Worm (Caenorhabditis elegans): Measurements from ENCODE around the gene F25B3.5.
A peak's percentile ranks its signal among the peaks of the same experiment; 100 is the strongest.

F25B3.5 gene

DNA sequence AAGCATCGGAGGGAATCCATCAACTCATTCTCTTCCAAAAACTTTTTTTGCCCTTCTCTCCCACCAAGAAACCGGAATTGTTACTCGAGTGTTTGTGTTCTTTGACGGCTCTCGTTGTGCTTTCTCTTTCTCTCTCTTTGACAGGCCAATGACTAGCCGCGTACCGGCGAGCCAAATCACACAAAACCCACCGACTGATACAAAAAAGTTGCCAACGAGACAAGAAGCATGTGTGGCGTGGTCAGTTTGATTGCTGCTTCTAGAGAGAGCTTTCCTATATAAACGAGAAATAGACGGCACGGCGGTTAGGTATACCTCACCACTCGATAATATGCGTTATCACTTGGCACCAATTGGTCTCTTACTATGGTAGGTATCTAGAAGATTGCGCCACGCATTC, 45.6 kb upstream of the F25B3.5 start, which contains the start of gene pqn-63:
TSS of gene pqn-63 (plus strand) at position 307 of the 400 bp plus-strand sequence.
- TF ChIP-seq egl-44 (GFP tag; IDR thresholded peaks at IDR 0.05) (no peak), mes-4 (tag; optimal IDR thresholded peaks at IDR 0.05) (no peak), F57C9.4 (tag; optimal IDR thresholded peaks at IDR 0.05) (no peak), let-607 (tag; optimal IDR thresholded peaks at IDR 0.05) (peak; percentile 73 to 93), nhr-80 (tag; optimal IDR thresholded peaks at IDR 0.05) (peak; percentile 19), sdz-38 (tag; optimal IDR thresholded peaks at IDR 0.05) (no peak), ztf-25 (GFP tag; IDR thresholded peaks at IDR 0.05) (no peak)

DNA sequence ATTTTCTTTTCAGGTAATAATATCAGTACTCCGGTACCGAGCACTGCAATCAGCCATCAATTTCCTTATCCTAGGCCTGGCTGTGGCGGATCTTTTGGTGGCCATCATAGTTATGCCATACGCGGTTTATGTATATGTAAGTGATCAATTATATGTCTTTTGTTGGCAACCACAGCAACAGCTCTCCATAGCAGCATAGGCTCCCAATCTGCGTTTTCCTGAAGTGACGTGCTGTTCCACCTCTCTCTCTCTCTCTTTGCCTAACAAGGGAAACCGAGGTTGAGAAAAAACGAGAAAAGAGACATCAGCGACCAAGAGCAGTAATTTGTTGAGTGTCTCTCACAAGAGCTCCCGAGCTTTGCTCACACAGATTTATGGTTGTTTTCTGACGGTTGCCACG, 39.1 kb upstream of the F25B3.5 start:
- TF ChIP-seq lsl-1 (GFP tag; optimal IDR thresholded peaks at IDR 0.05) (no peak), ceh-27 (GFP tag; optimal IDR thresholded peaks at IDR 0.05) (no peak), nhr-80 (tag; optimal IDR thresholded peaks at IDR 0.05) (no peak), T26A5.8 (tag; optimal IDR thresholded peaks at IDR 0.05) (no peak), nhr-27 (tag; optimal IDR thresholded peaks at IDR 0.05) (no peak), lin-54 (GFP tag; optimal IDR thresholded peaks at IDR 0.05) (no peak), athp-1 (tag; optimal IDR thresholded peaks at IDR 0.05) (no peak), aptf-3 (GFP tag; IDR thresholded peaks at IDR 0.05) (no peak), hrde-1 (tag; optimal IDR thresholded peaks at IDR 0.05; ENCODE audit: borderline replicate concordance) (no peak)

DNA sequence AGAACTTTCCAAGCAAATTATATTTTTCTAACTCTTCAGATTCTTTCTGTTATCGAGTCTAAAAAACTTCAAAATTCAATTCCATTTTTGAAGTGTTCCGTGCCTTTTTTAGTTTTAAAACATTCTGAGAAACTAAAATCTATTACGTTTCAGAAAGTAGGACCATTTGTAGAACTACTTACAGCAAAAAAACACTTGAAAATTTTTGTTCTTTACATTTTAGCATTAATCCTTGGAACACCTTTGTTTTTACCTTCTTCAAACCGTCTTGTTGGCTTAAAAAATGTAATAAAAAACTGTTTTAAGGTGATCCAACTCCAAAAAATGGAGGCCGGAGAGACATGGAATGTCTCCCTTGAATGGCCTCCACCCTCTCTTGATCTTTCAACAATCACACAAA, 38.2 kb upstream of the F25B3.5 start, which contains the start of gene dop-2:
TSS of gene dop-2 (plus strand) at position 301 of the 400 bp plus-strand sequence.
- no peak for TF ChIP-seq lin-40 (tag; optimal IDR thresholded peaks at IDR 0.05)
- TF ChIP-seq gei-17 (GFP tag; optimal IDR thresholded peaks at IDR 0.05), result no peak
- no peak for TF ChIP-seq attf-6 (GFP tag; IDR thresholded peaks at IDR 0.05)
- TF ChIP-seq sptf-2 (GFP tag; optimal IDR thresholded peaks at IDR 0.05), result no peak

DNA sequence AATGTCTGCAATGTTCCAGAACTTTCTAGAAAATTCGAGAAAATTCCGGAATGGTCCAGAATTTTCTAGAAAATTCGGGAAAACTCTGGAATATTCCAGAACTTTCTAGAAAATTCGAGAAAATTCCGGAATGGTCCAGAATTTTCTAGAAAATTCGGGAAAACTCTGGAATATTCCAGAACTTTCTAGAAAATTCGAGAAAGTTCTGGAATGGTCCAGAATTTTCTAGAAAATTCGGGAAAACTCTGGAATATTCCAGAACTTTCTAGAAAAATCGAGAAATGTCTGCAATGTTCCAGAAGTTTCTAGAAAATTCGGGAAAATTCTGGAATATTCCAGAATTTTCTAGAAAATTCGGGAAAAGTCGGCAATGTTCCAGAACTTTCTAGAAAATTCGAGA, 33.4 kb upstream of the F25B3.5 start:
- TF ChIP-seq ceh-91 (GFP tag; IDR thresholded peaks at IDR 0.05), result peak; percentile 12; the same call in 1 of the 2 replicates
- peak; percentile 99 for TF ChIP-seq hsf-1 (GFP tag; IDR thresholded peaks at IDR 0.05)
- TF ChIP-seq egrh-3 (GFP tag; IDR thresholded peaks at IDR 0.05), result peak; percentile 66
- peak; percentile 76; the same call in 1 of the 2 replicates for TF ChIP-seq Y56A3A.18 (GFP tag; IDR thresholded peaks at IDR 0.05)
- TF ChIP-seq madf-3 (GFP tag; IDR thresholded peaks at IDR 0.05), result peak; percentile 82
- TF ChIP-seq F33H1.4 (GFP tag; IDR thresholded peaks at IDR 0.05), result peak; percentile 29; the same call in 1 of the 2 replicates
- TF ChIP-seq ceh-40 (GFP tag; IDR thresholded peaks at IDR 0.05), result 0 out of 2 replicates have a peak, but pooled peaks have one; percentile 56
- peak; percentile 77 for TF ChIP-seq ekl-4 (GFP tag; IDR thresholded peaks at IDR 0.05)
- peak; percentile 62; the same call in 1 of the 2 replicates for TF ChIP-seq egl-44 (GFP tag; IDR thresholded peaks at IDR 0.05)
- TF ChIP-seq dox-1 (GFP tag; IDR thresholded peaks at IDR 0.05), result peak; percentile 96
- peak; percentile 47; the same call in 1 of the 2 replicates for TF ChIP-seq ceh-100 (GFP tag; IDR thresholded peaks at IDR 0.05)
- 0 out of 2 replicates have a peak, but pooled peaks have one; percentile 55 for TF ChIP-seq B0019.2 (GFP tag; conservative IDR thresholded peaks at IDR 0.05)
- TF ChIP-seq madf-6 (GFP tag; IDR thresholded peaks at IDR 0.05), result peak; percentile 67
- peak; percentile 66 for TF ChIP-seq attf-6 (GFP tag; IDR thresholded peaks at IDR 0.05)
- peak; percentile 69 for TF ChIP-seq pbrm-1 (GFP tag; IDR thresholded peaks at IDR 0.05)
- peak; percentile 22; the same call in 1 of the 2 replicates for TF ChIP-seq Y95B8A.8 (GFP tag; IDR thresholded peaks at IDR 0.05)
- TF ChIP-seq D2030.7 (GFP tag; IDR thresholded peaks at IDR 0.05), result peak; percentile 59; the same call in 1 of the 2 replicates
- TF ChIP-seq nfyb-1 (GFP tag; IDR thresholded peaks at IDR 0.05), result 0 out of 2 replicates have a peak, but pooled peaks have one; percentile 40
- TF ChIP-seq rcor-1 (GFP tag; IDR thresholded peaks at IDR 0.05), result peak; percentile 60
- 0 out of 2 replicates have a peak, but pooled peaks have one; percentile 68 for TF ChIP-seq F39B2.1 (GFP tag; IDR thresholded peaks at IDR 0.05)
